Worm (Caenorhabditis elegans): ENCODE results near the gene C47D12.2.

DNA sequence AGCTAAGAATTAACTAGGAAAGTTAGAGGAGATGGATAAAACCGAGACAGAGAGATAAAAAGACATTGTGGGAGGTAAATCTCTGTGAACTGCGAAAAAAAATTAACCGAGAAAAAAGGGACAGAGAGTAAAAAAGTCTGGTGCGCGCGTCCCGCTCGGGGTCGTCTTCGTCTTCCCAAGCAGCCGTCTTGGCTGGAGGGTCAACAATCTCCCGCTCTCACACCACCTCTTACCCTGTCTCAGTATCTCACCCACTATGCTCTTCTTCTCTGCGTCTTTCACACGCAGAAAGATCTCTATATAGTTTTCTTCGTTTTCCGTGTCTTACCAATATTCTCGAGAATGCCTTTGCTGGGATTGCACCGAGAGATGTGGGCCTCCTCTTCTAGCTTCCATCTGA lies 43.4 kb upstream of the C47D12.2 start:
- TF ChIP-seq lin-13 (GFP tag; optimal IDR thresholded peaks at IDR 0.05) (no peak), ceh-28 (tag; optimal IDR thresholded peaks at IDR 0.05) (no peak), mep-1 (tag; optimal IDR thresholded peaks at IDR 0.05) (peak; percentile 52), daf-19 (GFP tag; conservative IDR thresholded peaks at IDR 0.05) (no peak), unc-39 (tag; optimal IDR thresholded peaks at IDR 0.05) (no peak), snpc-4 (tag; optimal IDR thresholded peaks at IDR 0.05) (no peak), egl-27 (tag; optimal IDR thresholded peaks at IDR 0.05) (no peak), nhr-77 (tag; optimal IDR thresholded peaks at IDR 0.05) (peak; percentile 51), mdl-1 (tag; optimal IDR thresholded peaks at IDR 0.05) (peak in 1 of 2 experiments; percentile 63), nhr-6 (tag; optimal IDR thresholded peaks at IDR 0.05) (no peak)
